Worm (Caenorhabditis elegans) whole organism, young adult: ENCODE results near the gene orc-4.

Source experiments
- K12H6.12 ChIP-seq: fragments of 200-800 bp; sonication (Bioruptor generic); optimal IDR thresholded peaks from 2 replicates; lab custom pipeline; 2018; ENCODE audit warnings: mild to moderate bottlenecking, missing genetic modification characterization, missing compliant biosample characterization
- ama-1 ChIP-seq, 3 experiments: fragments of 150-350 bp in 1 of 3; sonication (generic microtip) in 2 of 3; optimal IDR thresholded peaks; 2 replicates each; lab custom pipeline; 2014 to 2018; ENCODE audit warnings: missing biosample characterization in 2 of 3, missing genetic modification characterization in 2 of 3, missing genetic modification reagents in 2 of 3
- dox-1 ChIP-seq: fragments of 200-800 bp; sonication (Bioruptor generic); IDR thresholded peaks from 2 replicates; pipeline ENCODE4 v1.3.6; 2022; ENCODE audit warnings: missing genetic modification reagents, missing genetic modification characterization, missing compliant biosample characterization
- egl-18 ChIP-seq: fragments of 200-800 bp; sonication (Bioruptor generic); IDR thresholded peaks from 2 replicates; pipeline ENCODE4 v1.3.6; 2022; ENCODE audit warnings: missing genetic modification reagents, missing genetic modification characterization, missing compliant biosample characterization
- egl-44 ChIP-seq: fragments of 200-800 bp; sonication (Bioruptor generic); IDR thresholded peaks from 2 replicates; pipeline ENCODE4 v1.3.6; 2022; ENCODE audit warnings: missing genetic modification reagents, missing genetic modification characterization, missing compliant biosample characterization
- hlh-12 ChIP-seq: sonication (generic microtip); optimal IDR thresholded peaks from 2 replicates; lab custom pipeline; 2016; ENCODE audit warnings: missing genetic modification characterization, missing compliant biosample characterization
- let-607 ChIP-seq, 2 experiments: fragments of 200-800 bp in 1 of 2; sonication (Bioruptor generic) in 1 of 2; sonication (generic microtip) in 1 of 2; optimal IDR thresholded peaks; 2 replicates each; lab custom pipeline; 2016 to 2018; ENCODE audit warnings: mild to moderate bottlenecking in 2 of 2, missing compliant biosample characterization in 2 of 2, missing genetic modification characterization in 2 of 2, moderate library complexity in 2 of 2, missing genotype in 1 of 2
- repo-1 ChIP-seq: sonication (generic microtip); optimal IDR thresholded peaks from 2 replicates; lab custom pipeline; 2017; ENCODE audit warnings: mild to moderate bottlenecking, missing genetic modification characterization, missing compliant biosample characterization
- sea-2 ChIP-seq: fragments of 200-800 bp; sonication (Bioruptor generic); IDR thresholded peaks from 2 replicates; pipeline ENCODE4 v1.3.6; 2022; ENCODE audit warnings: missing genetic modification characterization, missing compliant biosample characterization
- tbp1 ChIP-seq: fragments of 200-800 bp; sonication (Bioruptor generic); optimal IDR thresholded peaks from 2 replicates; lab custom pipeline; 2018; ENCODE audit warnings: mild to moderate bottlenecking, missing genetic modification characterization, missing compliant biosample characterization
- tbx-9 ChIP-seq: sonication (generic microtip); optimal IDR thresholded peaks from 2 replicates; lab custom pipeline; 2016; ENCODE audit warnings: borderline replicate concordance, missing genetic modification characterization, inconsistent platforms, missing compliant biosample characterization
- tlf-1 ChIP-seq: fragments of 200-800 bp; sonication (Bioruptor generic); optimal IDR thresholded peaks from 2 replicates; lab custom pipeline; 2018; ENCODE audit warnings: mild to moderate bottlenecking, missing genetic modification characterization, missing compliant biosample characterization

DNA sequence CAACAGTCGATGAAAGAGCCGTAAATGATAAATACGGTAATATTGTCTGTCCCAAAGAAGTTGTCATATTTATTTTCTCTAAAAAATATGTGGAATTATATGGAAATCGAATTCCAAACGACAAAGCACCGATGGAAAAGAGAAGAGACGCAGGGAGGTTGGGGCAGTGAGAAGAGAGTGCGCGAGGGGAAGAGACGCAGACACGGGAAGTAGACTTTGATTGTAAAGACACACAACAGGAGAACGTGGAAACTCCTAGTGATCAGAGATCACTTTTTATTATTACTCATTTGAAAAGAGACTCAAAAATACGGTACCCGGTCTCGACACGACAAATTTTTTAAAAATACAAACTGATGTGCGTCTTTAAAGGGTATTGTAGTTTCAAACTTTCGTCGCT lies 17.6 kb upstream of the orc-4 start:
- TF ChIP-seq dox-1 (GFP tag; lab: Robert Waterston, UW) (no peak), let-607 (tag; optimal IDR thresholded peaks at IDR 0.05; lab: Kevin White, UChicago) (peak in 1 of 2 experiments; percentile 1), ama-1 (optimal IDR thresholded peaks at IDR 0.05; lab: Kevin White, UChicago) (no peak), ama-1 (GFP tag; optimal IDR thresholded peaks at IDR 0.05; lab: Kevin White, UChicago) (no peak), repo-1 (tag; lab: Kevin White, UChicago) (no peak), K12H6.12 (no peak), sea-2 (GFP tag; lab: Robert Waterston, UW) (no peak), egl-44 (GFP tag; lab: Robert Waterston, UW) (no peak), tlf-1 (GFP tag; lab: Kevin White, UChicago) (no peak), hlh-12 (tag; lab: Kevin White, UChicago) (no peak), egl-18 (GFP tag; lab: Robert Waterston, UW) (no peak), tbp1 (peak; percentile 9), tbx-9 (tag; lab: Kevin White, UChicago) (no peak)
